Fruit fly (Drosophila melanogaster) whole organism: ENCODE data around the gene CG10035.

Source experiments
- CG8478 ChIP-seq: fragments of >200 bp; optimal IDR thresholded peaks from 2 replicates; lab custom pipeline; 2018; ENCODE audit warnings: inconsistent platforms
- Dll ChIP-seq: fragments of >200 bp; optimal IDR thresholded peaks from 2 replicates; lab custom pipeline; 2017
- EcR ChIP-seq, 2 experiments: fragments of >200 bp; optimal IDR thresholded peaks; 2 replicates each; lab custom pipeline; 2017; ENCODE audit warnings: missing biosample characterization in 2 of 2, missing genetic modification characterization in 2 of 2, missing genetic modification reagents in 2 of 2
- pan ChIP-seq: fragments of >200 bp; optimal IDR thresholded peaks from 2 replicates; lab custom pipeline; 2017
- psq ChIP-seq: fragments of >200 bp; optimal IDR thresholded peaks from 2 replicates; lab custom pipeline; 2017
- usp ChIP-seq: fragments of >200 bp; optimal IDR thresholded peaks from 2 replicates; lab custom pipeline; 2017; ENCODE audit warnings: missing biosample characterization, missing genetic modification characterization, mixed read lengths

Gene CG10035

dm6 chr3R:12347659-12348058 lies 34.8 kb downstream of the CG10035 start:
- TF ChIP-seq psq (lab: Kevin White, UChicago): no peak
- TF ChIP-seq pan (lab: Kevin White, UChicago): no peak
- no peak for TF ChIP-seq Dll
- TF ChIP-seq usp (GFP tag; lab: Kevin White, UChicago): no peak

- TF ChIP-seq psq (lab: Kevin White, UChicago): no peak
- TF ChIP-seq CG8478: no peak
- no peak for TF ChIP-seq usp (GFP tag; lab: Kevin White, UChicago)
- no peak for TF ChIP-seq pan (lab: Kevin White, UChicago)
These were observed 36.5 kb downstream of the CG10035 start for dm6 chr3R:12345989-12346388.

dm6 chr3R:12344914-12345549 lies 37.5 kb downstream of the CG10035 start:
- TF ChIP-seq CG8478 (no peak), pan (lab: Kevin White, UChicago) (no peak), EcR (GFP tag; optimal IDR thresholded peaks at IDR 0.05; lab: Kevin White, UChicago) (no peak), psq (lab: Kevin White, UChicago) (no peak)

- TF ChIP-seq EcR (GFP tag; optimal IDR thresholded peaks at IDR 0.05; lab: Kevin White, UChicago) (no peak), usp (GFP tag; lab: Kevin White, UChicago) (no peak), psq (lab: Kevin White, UChicago) (no peak)
These were observed 41.1 kb downstream of the CG10035 start, which contains the start of gene Sgsf for dm6 chr3R:12341374-12341773. Gene Sgsf (plus strand): TSS chr3R:12341674.
